Worm (Caenorhabditis elegans) whole organism, L1 larva: ENCODE data around the gene C14F11.4.

Experiments used
- C34B4.2 ChIP-seq: sonication (generic microtip); optimal IDR thresholded peaks from 2 replicates; lab custom pipeline; 2017; ENCODE audit warnings: mild to moderate bottlenecking, missing genetic modification characterization, missing compliant biosample characterization
- aly-2 ChIP-seq: fragments of 150-350 bp; optimal IDR thresholded peaks from 2 replicates; lab custom pipeline; 2014; ENCODE audit warnings: missing biosample characterization, missing genetic modification characterization
- ama-1 ChIP-seq: fragments of 150-350 bp; optimal IDR thresholded peaks from 2 replicates; lab custom pipeline; 2014
- blmp-1 ChIP-seq: fragments of 150-350 bp; optimal IDR thresholded peaks from 2 replicates; lab custom pipeline; 2014; ENCODE audit warnings: missing biosample characterization, missing genetic modification characterization
- ceh-88 ChIP-seq: fragments of 200-800 bp; sonication (Bioruptor generic); IDR thresholded peaks from 2 replicates; pipeline ENCODE4 v1.3.6; 2022; ENCODE audit warnings: missing genetic modification characterization, missing compliant biosample characterization
- ceh-90 ChIP-seq: sonication (generic microtip); optimal IDR thresholded peaks from 2 replicates; lab custom pipeline; 2016; ENCODE audit warnings: missing genetic modification characterization, missing compliant biosample characterization
- egl-13 ChIP-seq: sonication (generic microtip); optimal IDR thresholded peaks from 2 replicates; lab custom pipeline; 2016; ENCODE audit warnings: missing genotype, missing genetic modification reagents, missing genetic modification characterization, missing compliant biosample characterization
- egl-27 ChIP-seq, 2 experiments: fragments of 150-350 bp in 1 of 2; sonication (generic microtip); optimal IDR thresholded peaks; 3 replicates each; lab custom pipeline; 2017 to 2018; ENCODE audit warnings: missing biosample characterization in 2 of 2, missing genetic modification characterization in 2 of 2, missing genetic modification reagents in 2 of 2
- elt-3 ChIP-seq, 6 experiments: fragments of 150-350 bp in 1 of 6; sonication (generic microtip); optimal IDR thresholded peaks; 2 replicates each; lab custom pipeline; 2017 to 2018; ENCODE audit warnings: missing biosample characterization in 6 of 6, missing genetic modification characterization in 6 of 6, inconsistent platforms in 1 of 6
- fkh-4 ChIP-seq: sonication (generic microtip); optimal IDR thresholded peaks from 2 replicates; lab custom pipeline; 2016; ENCODE audit warnings: missing compliant biosample characterization, missing genetic modification characterization, borderline replicate concordance
- hlh-4 ChIP-seq: sonication (generic microtip); optimal IDR thresholded peaks from 2 replicates; lab custom pipeline; 2016; ENCODE audit warnings: mild to moderate bottlenecking, missing genetic modification characterization, missing compliant biosample characterization
- isw-1 ChIP-seq: fragments of 200-800 bp; sonication (Bioruptor generic); IDR thresholded peaks from 2 replicates; pipeline ENCODE4 v1.3.6; 2022; ENCODE audit warnings: missing genetic modification characterization, missing compliant biosample characterization
- lin-13 ChIP-seq: fragments of 150-350 bp; optimal IDR thresholded peaks from 2 replicates; lab custom pipeline; 2014; ENCODE audit warnings: missing biosample characterization, missing genetic modification reagents, missing genetic modification characterization
- lin-14 ChIP-seq: fragments of 200-800 bp; sonication (Bioruptor generic); optimal IDR thresholded peaks from 2 replicates; lab custom pipeline; 2018; ENCODE audit warnings: mild to moderate bottlenecking, missing genetic modification characterization, moderate library complexity, missing compliant biosample characterization
- lin-15B ChIP-seq: fragments of 150-350 bp; sonication (generic microtip); optimal IDR thresholded peaks from 3 replicates; lab custom pipeline; 2014; ENCODE audit warnings: missing biosample characterization, missing genetic modification characterization
- lin-35 ChIP-seq, 2 experiments: fragments of 150-350 bp; optimal IDR thresholded peaks; 2 replicates each; lab custom pipeline; 2014; ENCODE audit warnings: missing biosample characterization in 2 of 2, missing genetic modification characterization in 2 of 2, missing genetic modification reagents in 2 of 2
- lin-39 ChIP-seq: fragments of 150-350 bp; optimal IDR thresholded peaks from 2 replicates; lab custom pipeline; 2014; ENCODE audit warnings: missing biosample characterization, missing genetic modification reagents, missing genetic modification characterization
- lsy-2 ChIP-seq, 2 experiments: fragments of 150-350 bp; optimal IDR thresholded peaks; 2 replicates each; lab custom pipeline; 2014; ENCODE audit warnings: missing biosample characterization in 2 of 2, missing genetic modification characterization in 2 of 2
- mab-9 ChIP-seq: fragments of 200-800 bp; sonication (Bioruptor generic); IDR thresholded peaks from 2 replicates; pipeline ENCODE4 v1.3.6; 2022; ENCODE audit warnings: missing genetic modification reagents, missing genetic modification characterization, missing compliant biosample characterization
- mdl-1 ChIP-seq, 2 experiments: fragments of 150-350 bp; optimal IDR thresholded peaks; 2 replicates each; lab custom pipeline; 2014 to 2017; ENCODE audit warnings: missing biosample characterization in 2 of 2, missing genetic modification characterization in 2 of 2, inconsistent platforms in 1 of 2
- mef-2 ChIP-seq: fragments of 150-350 bp; optimal IDR thresholded peaks from 2 replicates; lab custom pipeline; 2014; ENCODE audit warnings: missing biosample characterization, missing genetic modification characterization
- mep-1 ChIP-seq: fragments of 150-350 bp; optimal IDR thresholded peaks from 2 replicates; lab custom pipeline; 2014; ENCODE audit warnings: missing biosample characterization, missing genetic modification characterization
- nhr-11 ChIP-seq: fragments of 150-350 bp; optimal IDR thresholded peaks from 2 replicates; lab custom pipeline; 2014; ENCODE audit warnings: missing biosample characterization, missing genetic modification characterization
- nhr-12 ChIP-seq: sonication (generic microtip); optimal IDR thresholded peaks from 2 replicates; lab custom pipeline; 2017; ENCODE audit warnings: missing biosample characterization, missing genetic modification characterization
- nhr-19 ChIP-seq: fragments of 200-800 bp; sonication (Bioruptor generic); conservative IDR thresholded peaks from 2 replicates; pipeline ENCODE4 v1.3.6; 2022; ENCODE audit warnings: missing genetic modification characterization, missing compliant biosample characterization
- nhr-20 ChIP-seq: sonication (generic microtip); optimal IDR thresholded peaks from 2 replicates; lab custom pipeline; 2016; ENCODE audit warnings: mild to moderate bottlenecking, missing genetic modification characterization, missing compliant biosample characterization
- nhr-237 ChIP-seq: fragments of 150-350 bp; optimal IDR thresholded peaks from 2 replicates; lab custom pipeline; 2014; ENCODE audit warnings: missing biosample characterization, missing genetic modification characterization
- nhr-28 ChIP-seq: fragments of 150-350 bp; optimal IDR thresholded peaks from 2 replicates; lab custom pipeline; 2014; ENCODE audit warnings: missing biosample characterization, missing genetic modification characterization
- nhr-47 ChIP-seq: sonication (generic microtip); optimal IDR thresholded peaks from 2 replicates; lab custom pipeline; 2016; ENCODE audit warnings: mild to moderate bottlenecking, missing genetic modification characterization, moderate library complexity, missing compliant biosample characterization
- nhr-71 ChIP-seq: sonication (generic microtip); optimal IDR thresholded peaks from 2 replicates; lab custom pipeline; 2016; ENCODE audit warnings: mild to moderate bottlenecking, missing genetic modification characterization, moderate library complexity, missing compliant biosample characterization
- nhr-85 ChIP-seq: sonication (generic microtip); peaks from one replicate; lab custom pipeline; 2016; ENCODE audit warnings: missing genetic modification characterization, inconsistent platforms, missing compliant biosample characterization
- nhr-90 ChIP-seq: sonication (generic microtip); optimal IDR thresholded peaks from 2 replicates; lab custom pipeline; 2016; ENCODE audit warnings: mild to moderate bottlenecking, missing genetic modification characterization, missing compliant biosample characterization; ENCODE audit not compliant: poor library complexity
- pag-3 ChIP-seq: sonication (generic microtip); optimal IDR thresholded peaks from 2 replicates; lab custom pipeline; 2017; ENCODE audit warnings: missing genetic modification characterization, mild to moderate bottlenecking, missing compliant biosample characterization, antibody characterized with exemption, borderline replicate concordance; ENCODE audit not compliant: insufficient read depth
- pqm-1 ChIP-seq: sonication (generic microtip); optimal IDR thresholded peaks from 3 replicates; lab custom pipeline; 2017; ENCODE audit warnings: missing biosample characterization, missing genetic modification characterization
- rnt-1 ChIP-seq: sonication (generic microtip); optimal IDR thresholded peaks from 2 replicates; lab custom pipeline; 2016; ENCODE audit warnings: mild to moderate bottlenecking, missing genetic modification characterization, moderate library complexity, missing compliant biosample characterization
- snu-23 ChIP-seq: sonication (generic microtip); optimal IDR thresholded peaks from 2 replicates; lab custom pipeline; 2016; ENCODE audit warnings: missing genetic modification characterization, missing compliant biosample characterization
- tbx-2 ChIP-seq: sonication (generic microtip); optimal IDR thresholded peaks from 2 replicates; lab custom pipeline; 2016; ENCODE audit warnings: missing genetic modification characterization, missing compliant biosample characterization
- unc-130 ChIP-seq: fragments of 150-350 bp; optimal IDR thresholded peaks from 2 replicates; lab custom pipeline; 2017; ENCODE audit warnings: missing biosample characterization, missing genetic modification characterization, inconsistent platforms
- unc-62 ChIP-seq: fragments of 150-350 bp; optimal IDR thresholded peaks from 2 replicates; lab custom pipeline; 2014; ENCODE audit warnings: missing biosample characterization, missing genetic modification reagents, missing genetic modification characterization
- unc-98 ChIP-seq: fragments of 200-800 bp; sonication (Bioruptor generic); IDR thresholded peaks from 2 replicates; pipeline ENCODE4 v1.3.6; 2022; ENCODE audit warnings: missing genetic modification characterization, missing compliant biosample characterization
- vab-15 ChIP-seq: sonication (generic microtip); optimal IDR thresholded peaks from 2 replicates; lab custom pipeline; 2017; ENCODE audit warnings: missing genotype, mild to moderate bottlenecking, missing genetic modification characterization, missing compliant biosample characterization
- zag-1 ChIP-seq: fragments of 150-350 bp; optimal IDR thresholded peaks from 2 replicates; lab custom pipeline; 2014; ENCODE audit warnings: missing biosample characterization, missing genetic modification characterization
- zip-4 ChIP-seq: fragments of 200-800 bp; sonication (Bioruptor generic); optimal IDR thresholded peaks from 2 replicates; lab custom pipeline; 2018; ENCODE audit warnings: mild to moderate bottlenecking, missing genetic modification characterization, moderate library complexity, missing compliant biosample characterization
- ztf-11 ChIP-seq, 2 experiments: sonication (generic microtip); optimal IDR thresholded peaks; 2 replicates each; lab custom pipeline; 2016 to 2017; ENCODE audit warnings: missing genetic modification characterization in 2 of 2, missing biosample characterization in 1 of 2, missing compliant biosample characterization in 1 of 2
- ztf-4 ChIP-seq: fragments of 150-350 bp; optimal IDR thresholded peaks from 2 replicates; lab custom pipeline; 2014; ENCODE audit warnings: missing biosample characterization, missing genetic modification characterization

Gene C14F11.4

ce11 chrX:6232998-6233626 is at the start of gene C14F11.4:
C14F11.4 (minus strand) TSS chrX:6233048.
- TF ChIP-seq C34B4.2 (no peak), isw-1 (GFP tag; lab: Robert Waterston, UW) (no peak), lin-14 (GFP tag; lab: Kevin White, UChicago) (no peak), lin-15B (tag; lab: Kevin White, UChicago) (no peak), mep-1 (tag; lab: Kevin White, UChicago) (no peak), ceh-90 (tag; lab: Kevin White, UChicago) (no peak), fkh-4 (tag; lab: Kevin White, UChicago) (no peak), nhr-28 (tag; lab: Kevin White, UChicago) (no peak), mef-2 (no peak)

- TF ChIP-seq nhr-71 (tag; lab: Kevin White, UChicago) (peak; percentile 13), nhr-47 (tag; lab: Kevin White, UChicago) (peak; percentile 34), unc-130 (tag; lab: Kevin White, UChicago) (no peak), lin-14 (GFP tag; lab: Kevin White, UChicago) (peak; percentile 28), nhr-19 (GFP tag; lab: Robert Waterston, UW) (0 out of 2 replicates have a peak, but pooled peaks have one; percentile 17), nhr-85 (tag; lab: Kevin White, UChicago) (peak; percentile 77), blmp-1 (tag; lab: Kevin White, UChicago) (peak; percentile 3), ama-1 (peak; percentile 79), aly-2 (tag; lab: Kevin White, UChicago) (peak; percentile 56), elt-3 (tag; optimal IDR thresholded peaks at IDR 0.05; lab: Kevin White, UChicago) (peak in 1 of 6 experiments; percentile 53), egl-13 (tag; lab: Kevin White, UChicago) (no peak), nhr-90 (tag; lab: Kevin White, UChicago) (peak; percentile 29), ceh-88 (GFP tag; lab: Robert Waterston, UW) (no peak)
- TF ChIP-seq, all 84 proteins: peak for 10
Measured at ce11 chrX:6280998-6281397, 48.1 kb upstream of the C14F11.4 start.

ce11 chrX:6279625-6280024 is 46.8 kb upstream of the C14F11.4 start, which contains the start of gene col-166:
col-166 (plus strand) TSS chrX:6280016.
- TF ChIP-seq lin-35 (GFP tag; optimal IDR thresholded peaks at IDR 0.05; lab: Kevin White, UChicago) (peak in 1 of 2 experiments; percentile 31), snu-23 (peak; percentile 64), unc-130 (tag; lab: Kevin White, UChicago) (no peak), tbx-2 (peak; percentile 43), ztf-4 (tag; lab: Kevin White, UChicago) (no peak), egl-27 (tag; optimal IDR thresholded peaks at IDR 0.05; lab: Kevin White, UChicago) (no peak), ama-1 (peak; percentile 64), zip-4 (GFP tag; lab: Kevin White, UChicago) (no peak), lin-13 (GFP tag; lab: Kevin White, UChicago) (no peak), elt-3 (tag; optimal IDR thresholded peaks at IDR 0.05; lab: Kevin White, UChicago) (peak in 3 of 6 experiments; percentile 40 to 45 (median 42)), nhr-85 (tag; lab: Kevin White, UChicago) (peak; percentile 93), lin-15B (tag; lab: Kevin White, UChicago) (no peak), lin-39 (tag; lab: Kevin White, UChicago) (no peak), zag-1 (tag; lab: Kevin White, UChicago) (no peak), nhr-19 (GFP tag; lab: Robert Waterston, UW) (peak; percentile 18; the same call in 1 of the 2 replicates), nhr-71 (tag; lab: Kevin White, UChicago) (peak; percentile 56), lsy-2 (tag; optimal IDR thresholded peaks at IDR 0.05; lab: Kevin White, UChicago) (no peak), unc-98 (GFP tag; lab: Robert Waterston, UW) (no peak), mdl-1 (tag; optimal IDR thresholded peaks at IDR 0.05; lab: Kevin White, UChicago) (peak in 1 of 2 experiments; percentile 27), lin-14 (GFP tag; lab: Kevin White, UChicago) (peak; percentile 72), fkh-4 (tag; lab: Kevin White, UChicago) (no peak), mab-9 (GFP tag; lab: Robert Waterston, UW) (no peak), pag-3 (tag; lab: Kevin White, UChicago) (peak; percentile 8), nhr-20 (tag; lab: Kevin White, UChicago) (peak; percentile 61), vab-15 (tag; lab: Kevin White, UChicago) (no peak), mep-1 (tag; lab: Kevin White, UChicago) (peak; percentile 23), hlh-4 (tag; lab: Kevin White, UChicago) (no peak), unc-62 (GFP tag; lab: Kevin White, UChicago) (no peak), rnt-1 (tag; lab: Kevin White, UChicago) (no peak), ceh-90 (tag; lab: Kevin White, UChicago) (no peak), nhr-90 (tag; lab: Kevin White, UChicago) (peak; percentile 77), nhr-237 (tag; lab: Kevin White, UChicago) (no peak), nhr-47 (tag; lab: Kevin White, UChicago) (peak; percentile 52), nhr-11 (tag; lab: Kevin White, UChicago) (no peak), pqm-1 (tag; lab: Kevin White, UChicago) (no peak), nhr-12 (no peak), ztf-11 (tag; optimal IDR thresholded peaks at IDR 0.05; lab: Kevin White, UChicago) (no peak), blmp-1 (tag; lab: Kevin White, UChicago) (peak; percentile 30)
